Fruit fly (Drosophila melanogaster): ENCODE measurements around the gene Dhrs4.

DNA sequence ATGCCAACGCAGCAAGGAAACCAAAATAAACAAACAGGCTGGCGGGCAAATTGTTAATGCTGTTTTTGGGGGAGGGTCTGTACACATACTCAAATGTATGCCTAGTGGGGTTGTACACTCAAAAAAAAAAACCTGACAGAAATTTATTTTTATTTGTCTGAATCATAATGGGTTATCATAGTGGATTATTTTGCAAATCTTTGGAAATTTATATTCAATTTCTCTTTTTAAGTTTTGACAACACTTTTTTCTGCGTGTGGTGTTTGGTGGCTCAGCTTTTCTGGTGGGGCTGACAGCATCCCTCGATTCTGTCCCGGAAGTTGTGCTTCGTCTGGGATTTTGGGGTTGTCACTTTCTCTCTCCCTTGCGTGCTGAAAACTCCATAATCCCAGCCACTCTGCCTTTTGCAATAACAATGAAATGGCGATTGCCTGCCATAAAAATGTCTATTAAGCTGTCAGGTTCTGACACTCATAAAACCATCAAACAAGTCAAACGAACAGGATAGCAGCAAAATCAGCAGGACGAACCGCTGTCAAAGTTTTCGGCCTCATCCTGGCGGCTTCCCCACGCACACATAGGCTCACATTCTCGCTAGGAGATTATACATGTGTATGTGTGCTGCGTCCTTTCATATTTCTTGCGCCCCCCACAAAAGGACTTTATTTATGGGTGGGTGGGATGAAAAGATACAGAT, 13.6 kb upstream of the Dhrs4 start:
- TF ChIP-seq CTCF (optimal IDR thresholded peaks at IDR 0.05): no peak
- no peak for TF ChIP-seq CG8478 (optimal IDR thresholded peaks at IDR 0.05)
